ENCODE assay signal across 6 worm cellular contexts in the genomic region with DNA sequence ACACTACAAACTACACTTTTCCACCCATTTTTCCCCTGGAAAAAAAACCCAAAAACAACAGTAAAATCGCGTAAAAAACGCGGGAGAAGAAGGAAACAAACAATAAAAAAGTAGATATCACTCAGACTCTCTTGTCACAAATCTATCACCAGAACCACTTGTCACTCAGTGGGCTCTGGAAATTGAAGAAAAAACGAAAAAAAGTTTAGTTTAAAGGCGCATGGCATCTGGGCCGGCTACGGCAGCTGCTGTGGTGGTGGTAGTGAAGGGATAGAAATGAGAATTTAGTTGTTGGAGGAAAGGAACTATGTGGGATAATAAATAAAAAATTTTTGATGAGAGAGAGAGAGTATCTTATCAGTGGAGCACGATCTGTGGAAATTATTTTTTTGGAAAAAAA.
TF ChIP-seq lines count a peak whose summit lies in the region.

No protein-coding gene starts in this region.

TF ChIP-seq in whole organism, L1 larva, 84 proteins besides CTCF, POLR2A, EP300 and RAD21:
- no peak for TF ChIP-seq efl-1 (optimal IDR thresholded peaks at IDR 0.05; lab: Kevin White, UChicago)
- TF ChIP-seq efl-1 (GFP tag; optimal IDR thresholded peaks at IDR 0.05 in 1 of 2; lab: Kevin White, UChicago): peak in 1 of 2 experiments; percentile 69
- peak; percentile 8 for TF ChIP-seq unc-130 (tag; optimal IDR thresholded peaks at IDR 0.05; lab: Kevin White, UChicago)
- peak; percentile 47 for TF ChIP-seq lin-14 (GFP tag; optimal IDR thresholded peaks at IDR 0.05; lab: Kevin White, UChicago)
- no peak for TF ChIP-seq aly-2 (tag; optimal IDR thresholded peaks at IDR 0.05; lab: Kevin White, UChicago)
- peak; percentile 84 for TF ChIP-seq pag-3 (tag; optimal IDR thresholded peaks at IDR 0.05; lab: Kevin White, UChicago; ENCODE audit: borderline replicate concordance, insufficient read depth)
- no peak for TF ChIP-seq ceh-88 (GFP tag; IDR thresholded peaks at IDR 0.05; lab: Robert Waterston, UW)
- no peak for TF ChIP-seq fos-1 (tag; optimal IDR thresholded peaks at IDR 0.05; lab: Kevin White, UChicago)
- no peak for TF ChIP-seq mef-2 (tag; optimal IDR thresholded peaks at IDR 0.05; lab: Kevin White, UChicago)
- peak in 1 of 2 experiments; percentile 13 for TF ChIP-seq lsy-2 (tag; optimal IDR thresholded peaks at IDR 0.05; lab: Kevin White, UChicago)
- TF ChIP-seq lin-39 (tag; optimal IDR thresholded peaks at IDR 0.05; lab: Kevin White, UChicago): no peak
- peak; percentile 43 for TF ChIP-seq rnt-1 (tag; optimal IDR thresholded peaks at IDR 0.05; lab: Kevin White, UChicago)

TF ChIP-seq in whole organism, L2 larva, 48 proteins besides CTCF, POLR2A, EP300 and RAD21:
- TF ChIP-seq C34F6.9 (tag; optimal IDR thresholded peaks at IDR 0.05; lab: Kevin White, UChicago) (peak; percentile 23), fos-1 (tag; optimal IDR thresholded peaks at IDR 0.05; lab: Kevin White, UChicago) (no peak)
TF ChIP-seq in whole organism, L2 larva: peak in this region for 1.

TF ChIP-seq in whole organism, L3 larva, 47 proteins besides CTCF, POLR2A, EP300 and RAD21:
- TF ChIP-seq ztf-11 (tag; optimal IDR thresholded peaks at IDR 0.05; lab: Kevin White, UChicago) (no peak), elt-3 (tag; optimal IDR thresholded peaks at IDR 0.05; lab: Kevin White, UChicago) (no peak), nfya-1 (tag; optimal IDR thresholded peaks at IDR 0.05; lab: Kevin White, UChicago; ENCODE audit: insufficient read depth) (peak; percentile 3)

TF ChIP-seq in whole organism, L4 larva, 104 proteins besides CTCF, POLR2A, EP300 and RAD21:
- TF ChIP-seq ceh-20 (GFP tag; IDR thresholded peaks at IDR 0.05; lab: Robert Waterston, UW) (0 out of 2 replicates have a peak, but pooled peaks have one; percentile 15), hlh-11 (tag; optimal IDR thresholded peaks at IDR 0.05; lab: Kevin White, UChicago) (no peak), daf-16 (GFP tag; optimal IDR thresholded peaks at IDR 0.05; lab: Kevin White, UChicago) (peak in 1 of 2 experiments; percentile 24), daf-16 (tag; optimal IDR thresholded peaks at IDR 0.05; lab: Kevin White, UChicago) (no peak), nhr-11 (tag; optimal IDR thresholded peaks at IDR 0.05; lab: Kevin White, UChicago) (peak; percentile 48), unc-39 (tag; optimal IDR thresholded peaks at IDR 0.05; lab: Kevin White, UChicago) (no peak)
TF ChIP-seq in whole organism, L4 larva: peak in this region for 3.

TF ChIP-seq in whole organism, mixed stage, embryonic, 35 proteins besides CTCF, POLR2A, EP300 and RAD21:
- TF ChIP-seq elt-3 (tag; optimal IDR thresholded peaks at IDR 0.05; lab: Kevin White, UChicago) (no peak), pha-4 (tag; optimal IDR thresholded peaks at IDR 0.05; lab: Kevin White, UChicago) (no peak), nhr-2 (tag; optimal IDR thresholded peaks at IDR 0.05; lab: Kevin White, UChicago) (no peak), ceh-83 (GFP tag; optimal IDR thresholded peaks at IDR 0.05; lab: Kevin White, UChicago) (no peak), drap-1 (GFP tag; optimal IDR thresholded peaks at IDR 0.05; lab: Kevin White, UChicago) (no peak), hlh-1 (tag; optimal IDR thresholded peaks at IDR 0.05; lab: Kevin White, UChicago) (peak; percentile 48), nhr-12 (tag; optimal IDR thresholded peaks at IDR 0.05; lab: Kevin White, UChicago) (no peak), lin-13 (tag; optimal IDR thresholded peaks at IDR 0.05; lab: Kevin White, UChicago) (no peak), blmp-1 (tag; optimal IDR thresholded peaks at IDR 0.05; lab: Kevin White, UChicago) (no peak), flh-1 (GFP tag; optimal IDR thresholded peaks at IDR 0.05; lab: Kevin White, UChicago) (no peak), mls-2 (tag; optimal IDR thresholded peaks at IDR 0.05; lab: Kevin White, UChicago) (no peak), unc-62 (GFP tag; optimal IDR thresholded peaks at IDR 0.05; lab: Kevin White, UChicago) (peak; percentile 54), ceh-39 (tag; optimal IDR thresholded peaks at IDR 0.05; lab: Kevin White, UChicago) (no peak)

TF ChIP-seq in whole organism, young adult, 124 proteins besides CTCF, POLR2A, EP300 and RAD21:
- TF ChIP-seq K12H6.12 (tag; optimal IDR thresholded peaks at IDR 0.05; lab: Kevin White, UChicago): peak; percentile 21
- no peak for TF ChIP-seq mcd-1 (GFP tag; IDR thresholded peaks at IDR 0.05; lab: Robert Waterston, UW)
